Fruit fly (Drosophila melanogaster): Measurements from ENCODE around the gene CG3609.

CG3609 gene

dm6 chr2L:2365077-2365651 lies 9.3 kb downstream of the CG3609 start, which contains the start of the genes Rab5 and Axud1:
TSS of gene Rab5 (minus strand) at chr2L:2365273.
TSS of gene Axud1 (plus strand) at chr2L:2365345.
- TF ChIP-seq fd96Ca (GFP tag; IDR thresholded peaks at IDR 0.05) (peak; percentile 38; the same call in 1 of the 3 replicates), Ets98B (GFP tag; IDR thresholded peaks at IDR 0.05) (peak; percentile 58; the same call in 1 of the 2 replicates), EcR (GFP tag; optimal IDR thresholded peaks at IDR 0.05) (no peak), CG9948 (tag; optimal IDR thresholded peaks at IDR 0.05) (no peak), Pif1B (GFP tag; optimal IDR thresholded peaks at IDR 0.05) (no peak), CG17806 (tag; optimal IDR thresholded peaks at IDR 0.05) (no peak), CG8301 (tag; optimal IDR thresholded peaks at IDR 0.05) (no peak), Snoo (tag; optimal IDR thresholded peaks at IDR 0.05) (peak; percentile 8), CG4496 (GFP tag; IDR thresholded peaks at IDR 0.05) (peak; percentile 34; the same call in 1 of the 3 replicates), CG15710 (tag; optimal IDR thresholded peaks at IDR 0.05) (no peak), CG32121 (GFP tag; IDR thresholded peaks at IDR 0.05) (peak; percentile 53; the same call in 1 of the 2 replicates), CG10348 (GFP tag; IDR thresholded peaks at IDR 0.05) (no peak), D1 (tag; optimal IDR thresholded peaks at IDR 0.05) (no peak), rn (GFP tag; IDR thresholded peaks at IDR 0.05) (no peak), CG13204 (GFP tag; optimal IDR thresholded peaks at IDR 0.05) (no peak), Pif1A (GFP tag; optimal IDR thresholded peaks at IDR 0.05) (no peak), gl (tag; optimal IDR thresholded peaks at IDR 0.05) (no peak), CG12605 (GFP tag; IDR thresholded peaks at IDR 0.05) (peak; percentile 56; the same call in 1 of the 2 replicates), CG34367 (tag; optimal IDR thresholded peaks at IDR 0.05) (peak; percentile 7), CG14655 (GFP tag; optimal IDR thresholded peaks at IDR 0.05) (no peak), CG8159 (tag; optimal IDR thresholded peaks at IDR 0.05) (no peak)

dm6 chr2L:2364200-2364754 lies 10.2 kb downstream of the CG3609 start:
- TF ChIP-seq CG32121 (GFP tag; IDR thresholded peaks at IDR 0.05) (0 out of 2 replicates have a peak, but pooled peaks have one; percentile 12), CG4496 (GFP tag; IDR thresholded peaks at IDR 0.05) (no peak), Ets98B (GFP tag; IDR thresholded peaks at IDR 0.05) (peak; percentile 18; the same call in 1 of the 2 replicates), fd96Ca (GFP tag; IDR thresholded peaks at IDR 0.05) (peak; percentile 16; the same call in 1 of the 3 replicates), CG10348 (GFP tag; IDR thresholded peaks at IDR 0.05) (no peak), rn (GFP tag; IDR thresholded peaks at IDR 0.05) (no peak), CG34367 (tag; optimal IDR thresholded peaks at IDR 0.05) (no peak), gl (tag; optimal IDR thresholded peaks at IDR 0.05) (no peak), Snoo (tag; optimal IDR thresholded peaks at IDR 0.05) (no peak), CG17806 (tag; optimal IDR thresholded peaks at IDR 0.05) (no peak), CG8301 (tag; optimal IDR thresholded peaks at IDR 0.05) (no peak), EcR (GFP tag; optimal IDR thresholded peaks at IDR 0.05) (peak; percentile 14), Pif1A (GFP tag; optimal IDR thresholded peaks at IDR 0.05) (no peak), CG14655 (GFP tag; optimal IDR thresholded peaks at IDR 0.05) (no peak), CG13204 (GFP tag; optimal IDR thresholded peaks at IDR 0.05) (no peak), D1 (tag; optimal IDR thresholded peaks at IDR 0.05) (no peak), CG9948 (tag; optimal IDR thresholded peaks at IDR 0.05) (no peak), Pif1B (GFP tag; optimal IDR thresholded peaks at IDR 0.05) (no peak), CG15710 (tag; optimal IDR thresholded peaks at IDR 0.05) (no peak), CG12605 (GFP tag; IDR thresholded peaks at IDR 0.05) (no peak), CG8159 (tag; optimal IDR thresholded peaks at IDR 0.05) (no peak)

dm6 chr2L:2363626-2364147 lies 10.7 kb downstream of the CG3609 start:
- TF ChIP-seq Pif1A (GFP tag; optimal IDR thresholded peaks at IDR 0.05) (peak; percentile 95), EcR (GFP tag; optimal IDR thresholded peaks at IDR 0.05) (peak; percentile 45), CG13204 (GFP tag; optimal IDR thresholded peaks at IDR 0.05) (peak; percentile 92), CG17806 (tag; optimal IDR thresholded peaks at IDR 0.05) (peak; percentile 97), CG4496 (GFP tag; IDR thresholded peaks at IDR 0.05) (peak; percentile 98), gl (tag; optimal IDR thresholded peaks at IDR 0.05) (peak; percentile 94), CG9948 (tag; optimal IDR thresholded peaks at IDR 0.05) (peak; percentile 96), Ets98B (GFP tag; IDR thresholded peaks at IDR 0.05) (peak; percentile 96), CG12605 (GFP tag; IDR thresholded peaks at IDR 0.05) (peak; percentile 94), CG14655 (GFP tag; optimal IDR thresholded peaks at IDR 0.05) (peak; percentile 97), CG8159 (tag; optimal IDR thresholded peaks at IDR 0.05) (peak; percentile 98), D1 (tag; optimal IDR thresholded peaks at IDR 0.05) (peak; percentile 97), rn (GFP tag; IDR thresholded peaks at IDR 0.05) (peak; percentile 90), CG15710 (tag; optimal IDR thresholded peaks at IDR 0.05) (peak; percentile 95), Pif1B (GFP tag; optimal IDR thresholded peaks at IDR 0.05) (peak; percentile 94), CG10348 (GFP tag; IDR thresholded peaks at IDR 0.05) (peak; percentile 67), fd96Ca (GFP tag; IDR thresholded peaks at IDR 0.05) (peak; percentile 91), Snoo (tag; optimal IDR thresholded peaks at IDR 0.05) (peak; percentile 95), CG34367 (tag; optimal IDR thresholded peaks at IDR 0.05) (peak; percentile 96), CG32121 (GFP tag; IDR thresholded peaks at IDR 0.05) (peak; percentile 97), CG8301 (tag; optimal IDR thresholded peaks at IDR 0.05) (peak; percentile 97)

- TF ChIP-seq Pif1B (GFP tag; optimal IDR thresholded peaks at IDR 0.05), result peak; percentile 20
- no peak for TF ChIP-seq CG15710 (tag; optimal IDR thresholded peaks at IDR 0.05)
- no peak for TF ChIP-seq CG9948 (tag; optimal IDR thresholded peaks at IDR 0.05)
- TF ChIP-seq CG13204 (GFP tag; optimal IDR thresholded peaks at IDR 0.05), result peak; percentile 73
- TF ChIP-seq Snoo (tag; optimal IDR thresholded peaks at IDR 0.05), result peak; percentile 18
- TF ChIP-seq CG17806 (tag; optimal IDR thresholded peaks at IDR 0.05), result no peak
- peak; percentile 49 for TF ChIP-seq gl (tag; optimal IDR thresholded peaks at IDR 0.05)
- peak; percentile 23 for TF ChIP-seq CG8301 (tag; optimal IDR thresholded peaks at IDR 0.05)
- TF ChIP-seq EcR (GFP tag; optimal IDR thresholded peaks at IDR 0.05), result no peak
- TF ChIP-seq CG12605 (GFP tag; IDR thresholded peaks at IDR 0.05), result peak; percentile 70
- TF ChIP-seq D1 (tag; optimal IDR thresholded peaks at IDR 0.05), result no peak
- no peak for TF ChIP-seq rn (GFP tag; IDR thresholded peaks at IDR 0.05)
- TF ChIP-seq Pif1A (GFP tag; optimal IDR thresholded peaks at IDR 0.05), result no peak
- no peak for TF ChIP-seq CG34367 (tag; optimal IDR thresholded peaks at IDR 0.05)
- peak; percentile 61; the same call in 1 of the 2 replicates for TF ChIP-seq Ets98B (GFP tag; IDR thresholded peaks at IDR 0.05)
- TF ChIP-seq CG10348 (GFP tag; IDR thresholded peaks at IDR 0.05), result no peak
- peak; percentile 78; the same call in 2 of the 3 replicates for TF ChIP-seq CG4496 (GFP tag; IDR thresholded peaks at IDR 0.05)
- no peak for TF ChIP-seq CG14655 (GFP tag; optimal IDR thresholded peaks at IDR 0.05)
- no peak; the same call in 1 of the 2 replicates for TF ChIP-seq CG32121 (GFP tag; IDR thresholded peaks at IDR 0.05)
- no peak for TF ChIP-seq CG8159 (tag; optimal IDR thresholded peaks at IDR 0.05)
- TF ChIP-seq fd96Ca (GFP tag; IDR thresholded peaks at IDR 0.05), result no peak
Observed at dm6 chr2L:2362808-2363394, 11.5 kb downstream of the CG3609 start.
